Fruit fly (Drosophila melanogaster): ENCODE results near the gene CG31676.
A peak's percentile ranks its signal among the peaks of the same experiment; 100 is the strongest.

The CG31676 gene

dm6 chr2L:20821249-20822024 lies 19.1 kb upstream of the CG31676 start (continued):
- TF ChIP-seq CG2129 (GFP tag; IDR thresholded peaks at IDR 0.05; ENCODE audit: partially characterized antibody) (no peak), CG7357 (GFP tag; IDR thresholded peaks at IDR 0.05) (no peak), CG30020 (tag; optimal IDR thresholded peaks at IDR 0.05) (no peak), z (GFP tag; IDR thresholded peaks at IDR 0.05) (peak; percentile 52; the same call in 2 of the 3 replicates), hbn (GFP tag; IDR thresholded peaks at IDR 0.05; ENCODE audit: partially characterized antibody) (peak; percentile 37), otp (GFP tag; IDR thresholded peaks at IDR 0.05) (peak; percentile 47; the same call in 1 of the 3 replicates), CG3065 (GFP tag; optimal IDR thresholded peaks at IDR 0.05) (no peak), Nf-YC (tag; optimal IDR thresholded peaks at IDR 0.05) (peak; percentile 33), tna (GFP tag; IDR thresholded peaks at IDR 0.05; ENCODE audit: partially characterized antibody) (peak; percentile 44; the same call in 1 of the 2 replicates), CG9932 (GFP tag; IDR thresholded peaks at IDR 0.05) (no peak), CG10543 (GFP tag; optimal IDR thresholded peaks at IDR 0.05) (peak; percentile 83), CG8924 (tag; optimal IDR thresholded peaks at IDR 0.05) (no peak), CG1233 (GFP tag; optimal IDR thresholded peaks at IDR 0.05) (no peak), CG31441 (GFP tag; IDR thresholded peaks at IDR 0.05) (peak; percentile 27; the same call in 1 of the 2 replicates), CG3726 (GFP tag; IDR thresholded peaks at IDR 0.05) (no peak), CG2202 (tag; optimal IDR thresholded peaks at IDR 0.05) (no peak), fd96Cb (tag; optimal IDR thresholded peaks at IDR 0.05) (no peak), hb (GFP tag; IDR thresholded peaks at IDR 0.05; ENCODE audit: partially characterized antibody) (no peak), CG6175 (GFP tag; IDR thresholded peaks at IDR 0.05) (peak; percentile 91), Adf1 (GFP tag; IDR thresholded peaks at IDR 0.05) (peak; percentile 46; the same call in 1 of the 2 replicates), lov (optimal IDR thresholded peaks at IDR 0.05) (no peak), lov (GFP tag; IDR thresholded peaks at IDR 0.05) (no peak), CG15479 (GFP tag; optimal IDR thresholded peaks at IDR 0.05) (no peak), Hand (GFP tag; optimal IDR thresholded peaks at IDR 0.05) (no peak), Rfx (GFP tag; IDR thresholded peaks at IDR 0.05) (0 out of 2 replicates have a peak, but pooled peaks have one; percentile 36), CG17359 (tag; optimal IDR thresholded peaks at IDR 0.05) (peak; percentile 44), Hr51 (GFP tag; optimal IDR thresholded peaks at IDR 0.05) (no peak), CG3847 (GFP tag; IDR thresholded peaks at IDR 0.05) (peak; percentile 30; the same call in 1 of the 2 replicates), CG3163 (GFP tag; optimal IDR thresholded peaks at IDR 0.05) (no peak), HLH4C (GFP tag; IDR thresholded peaks at IDR 0.05; ENCODE audit: partially characterized antibody) (peak; percentile 38; the same call in 1 of the 3 replicates), CG8290 (GFP tag; optimal IDR thresholded peaks at IDR 0.05) (no peak), CG8290 (tag; optimal IDR thresholded peaks at IDR 0.05) (peak in 1 of 2 experiments; percentile 19), sd (tag; optimal IDR thresholded peaks at IDR 0.05) (peak; percentile 9), CrebB (tag; optimal IDR thresholded peaks at IDR 0.05) (no peak), Kr (GFP tag; optimal IDR thresholded peaks at IDR 0.05) (peak; percentile 50), klu (GFP tag; IDR thresholded peaks at IDR 0.05) (peak; percentile 47), MTF-1 (GFP tag; optimal IDR thresholded peaks at IDR 0.05; ENCODE audit: borderline replicate concordance) (peak; percentile 9), Trl (optimal IDR thresholded peaks at IDR 0.05) (peak; percentile 84 to 90), Trl (GFP tag; optimal IDR thresholded peaks at IDR 0.05) (no peak), nau (GFP tag; optimal IDR thresholded peaks at IDR 0.05) (peak; percentile 21), Nf-YA (GFP tag; IDR thresholded peaks at IDR 0.05) (no peak), CG11695 (GFP tag; IDR thresholded peaks at IDR 0.05) (peak; percentile 67; the same call in 2 of the 3 replicates), sob (GFP tag; IDR thresholded peaks at IDR 0.05) (no peak; the same call in 1 of the 2 replicates), CG4820 (GFP tag; optimal IDR thresholded peaks at IDR 0.05) (no peak), mam (GFP tag; optimal IDR thresholded peaks at IDR 0.05) (no peak), gro (GFP tag; optimal IDR thresholded peaks at IDR 0.05) (no peak), CG10431 (GFP tag; optimal IDR thresholded peaks at IDR 0.05) (peak; percentile 36), CG12659 (GFP tag; optimal IDR thresholded peaks at IDR 0.05) (no peak), CG14667 (GFP tag; IDR thresholded peaks at IDR 0.05) (no peak)

All from whole organism, embryonic.